Fruit fly (Drosophila melanogaster) whole organism: Measurements from ENCODE around the gene CG5810.

ENCODE experiments used
- CG8478 ChIP-seq: fragments of >200 bp; optimal IDR thresholded peaks from 2 replicates; lab custom pipeline; 2018; ENCODE audit warnings: inconsistent platforms
- Dll ChIP-seq: fragments of >200 bp; optimal IDR thresholded peaks from 2 replicates; lab custom pipeline; 2017
- EcR ChIP-seq, 2 experiments: fragments of >200 bp; optimal IDR thresholded peaks; 2 replicates each; lab custom pipeline; 2017; ENCODE audit warnings: missing biosample characterization in 2 of 2, missing genetic modification characterization in 2 of 2, missing genetic modification reagents in 2 of 2
- pan ChIP-seq: fragments of >200 bp; optimal IDR thresholded peaks from 2 replicates; lab custom pipeline; 2017
- psq ChIP-seq: fragments of >200 bp; optimal IDR thresholded peaks from 2 replicates; lab custom pipeline; 2017

dm6 chr3R:21185655-21186054 is 22.1 kb downstream of the CG5810 start:
- TF ChIP-seq CG8478 (lab: Kevin White, UChicago) (no peak), pan (no peak), EcR (GFP tag; optimal IDR thresholded peaks at IDR 0.05; lab: Kevin White, UChicago) (no peak), psq (lab: Kevin White, UChicago) (no peak), Dll (lab: Kevin White, UChicago) (no peak)
